Worm (Caenorhabditis elegans) whole organism, L3 larva: Measurements from ENCODE around the gene taf-6.2.

Source experiments
- aly-2 ChIP-seq: fragments of 150-350 bp; optimal IDR thresholded peaks from 2 replicates; lab custom pipeline; 2014; ENCODE audit warnings: missing biosample characterization, missing genetic modification characterization
- ceh-28 ChIP-seq: fragments of 150-350 bp; optimal IDR thresholded peaks from 2 replicates; lab custom pipeline; 2014; ENCODE audit warnings: missing biosample characterization, missing genetic modification reagents, missing genetic modification characterization
- fkh-10 ChIP-seq: sonication (generic microtip); optimal IDR thresholded peaks from 2 replicates; lab custom pipeline; 2017; ENCODE audit warnings: missing biosample characterization, missing genetic modification reagents, missing genetic modification characterization
- lin-15B ChIP-seq: fragments of 150-350 bp; optimal IDR thresholded peaks from 2 replicates; lab custom pipeline; 2014; ENCODE audit warnings: missing biosample characterization, missing genetic modification characterization
- mdl-1 ChIP-seq: fragments of 150-350 bp; optimal IDR thresholded peaks from 2 replicates; lab custom pipeline; 2014; ENCODE audit warnings: missing biosample characterization, missing genetic modification characterization
- nhr-237 ChIP-seq: fragments of 150-350 bp; optimal IDR thresholded peaks from 2 replicates; lab custom pipeline; 2014; ENCODE audit warnings: missing biosample characterization, missing genetic modification characterization
- nhr-77 ChIP-seq: fragments of 150-350 bp; optimal IDR thresholded peaks from 2 replicates; lab custom pipeline; 2014; ENCODE audit warnings: missing biosample characterization, missing genetic modification characterization
- pqm-1 ChIP-seq: fragments of 150-350 bp; optimal IDR thresholded peaks from 2 replicates; lab custom pipeline; 2017; ENCODE audit warnings: missing biosample characterization, missing genetic modification characterization, inconsistent platforms
- sea-2 ChIP-seq: fragments of 150-350 bp; sonication (generic microtip); optimal IDR thresholded peaks from 4 replicates; lab custom pipeline; 2014; ENCODE audit warnings: missing biosample characterization, missing genetic modification reagents, missing genetic modification characterization
- snpc-4 ChIP-seq: fragments of 150-350 bp; optimal IDR thresholded peaks from 2 replicates; lab custom pipeline; 2014; ENCODE audit warnings: missing biosample characterization, missing genetic modification characterization

DNA sequence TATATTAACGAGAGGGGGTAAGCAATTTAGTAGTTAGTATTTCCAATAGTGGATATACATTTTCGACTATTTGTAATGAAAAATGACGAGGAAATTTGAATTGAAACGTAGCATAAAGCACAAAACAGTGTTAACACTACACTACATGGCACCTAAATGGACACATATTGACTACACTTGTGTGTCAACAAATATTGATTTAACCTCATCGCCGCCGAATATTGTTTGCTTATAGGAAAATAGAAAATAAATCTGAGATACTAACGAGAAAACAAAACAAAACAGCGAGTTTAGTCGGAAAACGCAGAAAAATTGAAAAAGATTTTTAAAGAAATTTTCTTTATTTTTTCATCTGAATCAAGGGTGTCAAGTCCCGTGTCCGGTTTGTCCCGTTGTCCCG lies 26.1 kb upstream of the taf-6.2 start:
- no peak for TF ChIP-seq snpc-4 (tag; lab: Kevin White, UChicago)
- TF ChIP-seq pqm-1 (tag; lab: Kevin White, UChicago) = no peak
- TF ChIP-seq nhr-237 (tag; lab: Kevin White, UChicago) = no peak
- no peak for TF ChIP-seq fkh-10 (GFP tag; lab: Kevin White, UChicago)
- TF ChIP-seq sea-2 (GFP tag; lab: Kevin White, UChicago) = no peak
- TF ChIP-seq aly-2 (tag; lab: Kevin White, UChicago) = no peak
- no peak for TF ChIP-seq nhr-77 (tag; lab: Kevin White, UChicago)
- no peak for TF ChIP-seq mdl-1 (tag; lab: Kevin White, UChicago)
- no peak for TF ChIP-seq ceh-28 (tag; lab: Kevin White, UChicago)
- no peak for TF ChIP-seq lin-15B (tag; lab: Kevin White, UChicago)
